Fruit fly (Drosophila melanogaster): ENCODE results near the gene Acbp4.

Acbp4 gene

DNA sequence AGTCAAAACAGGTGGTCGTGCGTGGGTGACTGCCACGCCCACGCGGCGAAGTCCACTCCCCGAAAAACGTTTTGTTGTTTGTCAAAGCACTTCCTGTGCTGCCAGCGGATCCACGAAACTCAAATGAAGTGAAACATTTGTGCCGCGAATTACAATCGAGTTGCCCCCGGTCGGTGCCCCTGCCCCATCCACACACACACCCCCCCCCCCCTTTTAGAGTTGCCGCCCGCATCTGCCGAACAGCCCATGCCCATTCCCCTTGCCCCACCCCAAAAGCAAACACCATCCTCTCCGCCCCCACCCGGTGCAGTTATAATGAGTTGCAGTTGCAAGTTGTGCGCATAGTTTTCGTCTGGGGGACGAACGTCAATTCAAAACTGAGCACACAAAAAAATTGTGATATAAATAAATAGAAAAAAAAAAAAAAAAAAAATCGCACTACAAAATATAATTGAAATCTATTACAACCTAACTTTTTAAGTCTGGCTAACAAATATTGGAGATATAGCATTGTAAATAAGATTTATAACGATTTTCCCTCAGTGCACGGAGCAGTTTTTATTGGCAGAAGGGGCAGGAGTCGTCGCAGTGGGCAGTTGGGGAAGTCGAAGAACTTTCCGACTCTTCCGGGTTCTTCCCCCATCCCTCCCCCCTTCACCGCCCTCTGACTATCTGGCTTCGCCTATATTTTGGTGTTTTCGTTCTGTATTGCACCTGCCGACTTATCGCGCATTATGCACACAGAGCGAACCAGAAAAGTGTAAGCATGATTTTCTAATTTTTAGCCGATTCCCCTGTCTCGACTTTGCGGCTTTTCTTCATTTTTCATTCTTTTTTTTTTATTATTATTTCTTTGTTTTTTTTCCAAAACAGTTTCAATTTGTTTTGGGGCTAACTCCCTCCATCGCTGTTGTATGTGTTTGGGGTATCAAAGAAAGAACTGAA is 23.7 kb upstream of the Acbp4 start (continued):
- TF ChIP-seq tio (GFP tag; optimal IDR thresholded peaks at IDR 0.05) (peak; percentile 54), Lim3 (GFP tag; IDR thresholded peaks at IDR 0.05) (no peak), HLH4C (GFP tag; IDR thresholded peaks at IDR 0.05; ENCODE audit: partially characterized antibody) (no peak), H2.0 (GFP tag; IDR thresholded peaks at IDR 0.05) (peak; percentile 32; the same call in 1 of the 2 replicates), croc (GFP tag; conservative IDR thresholded peaks at IDR 0.05) (peak; percentile 66), fd64A (GFP tag; optimal IDR thresholded peaks at IDR 0.05) (no peak), CG12155 (GFP tag; optimal IDR thresholded peaks at IDR 0.05) (peak; percentile 5), Nf-YB (GFP tag; optimal IDR thresholded peaks at IDR 0.05) (peak; percentile 9), CG2678 (tag; optimal IDR thresholded peaks at IDR 0.05) (peak; percentile 60), MBD-R2 (GFP tag; IDR thresholded peaks at IDR 0.05) (no peak), trh (GFP tag; optimal IDR thresholded peaks at IDR 0.05) (peak; percentile 24), D19B (GFP tag; optimal IDR thresholded peaks at IDR 0.05) (no peak), CG15479 (GFP tag; optimal IDR thresholded peaks at IDR 0.05) (no peak), usp (GFP tag; optimal IDR thresholded peaks at IDR 0.05) (no peak), Spps (tag; optimal IDR thresholded peaks at IDR 0.05) (peak; percentile 65), cwo (GFP tag; optimal IDR thresholded peaks at IDR 0.05) (no peak), Hr3 (GFP tag; optimal IDR thresholded peaks at IDR 0.05) (peak; percentile 59), CG8478 (optimal IDR thresholded peaks at IDR 0.05) (no peak), mld (GFP tag; IDR thresholded peaks at IDR 0.05; ENCODE audit: partially characterized antibody) (no peak), Pdp1 (GFP tag; optimal IDR thresholded peaks at IDR 0.05) (peak; percentile 10 to 27), grn (GFP tag; optimal IDR thresholded peaks at IDR 0.05) (no peak), corto (GFP tag; optimal IDR thresholded peaks at IDR 0.05) (no peak), CG13123 (GFP tag; optimal IDR thresholded peaks at IDR 0.05) (peak; percentile 26), tll (GFP tag; optimal IDR thresholded peaks at IDR 0.05) (no peak), tap (tag; optimal IDR thresholded peaks at IDR 0.05) (peak; percentile 23), ase (GFP tag; IDR thresholded peaks at IDR 0.05) (peak; percentile 33; the same call in 1 of the 3 replicates), E2f1 (GFP tag; IDR thresholded peaks at IDR 0.05) (peak; percentile 65), CG32772 (GFP tag; IDR thresholded peaks at IDR 0.05) (peak; percentile 69; the same call in 1 of the 2 replicates), Rfx (GFP tag; IDR thresholded peaks at IDR 0.05) (no peak), sima (GFP tag; optimal IDR thresholded peaks at IDR 0.05) (no peak), Med (GFP tag) (peak; percentile 30), Usf (GFP tag; optimal IDR thresholded peaks at IDR 0.05) (no peak), sqz (GFP tag; optimal IDR thresholded peaks at IDR 0.05) (no peak), lola (GFP tag; optimal IDR thresholded peaks at IDR 0.05) (peak in 1 of 3 experiments; percentile 71), B-H1 (GFP tag; IDR thresholded peaks at IDR 0.05) (no peak), bab2 (GFP tag; optimal IDR thresholded peaks at IDR 0.05) (peak; percentile 28), salm (tag; optimal IDR thresholded peaks at IDR 0.05) (no peak), CG15011 (GFP tag; optimal IDR thresholded peaks at IDR 0.05) (no peak), CG14710 (tag; optimal IDR thresholded peaks at IDR 0.05) (peak; percentile 72), CG10274 (GFP tag; optimal IDR thresholded peaks at IDR 0.05) (no peak), bigmax (GFP tag; optimal IDR thresholded peaks at IDR 0.05) (no peak), chn (GFP tag; optimal IDR thresholded peaks at IDR 0.05) (peak; percentile 41), Atf6 (GFP tag; IDR thresholded peaks at IDR 0.05) (no peak), CG3281 (GFP tag; optimal IDR thresholded peaks at IDR 0.05) (no peak), Bgb (GFP tag; IDR thresholded peaks at IDR 0.05; ENCODE audit: partially characterized antibody) (no peak), CG14441 (GFP tag; IDR thresholded peaks at IDR 0.05) (no peak), lmd (GFP tag; IDR thresholded peaks at IDR 0.05) (peak; percentile 70; the same call in 1 of the 2 replicates), gsb (GFP tag; IDR thresholded peaks at IDR 0.05) (no peak), CG9797 (GFP tag; optimal IDR thresholded peaks at IDR 0.05) (no peak)

All from whole organism, embryonic.